Worm (Caenorhabditis elegans) whole organism, young adult: ENCODE results near the gene srh-292.

Experiments
- F39B2.1 ChIP-seq: fragments of 200-800 bp; sonication (Bioruptor generic); IDR thresholded peaks from 2 replicates; pipeline ENCODE4 v1.3.6; 2022; ENCODE audit warnings: missing genetic modification reagents, missing genetic modification characterization, missing compliant biosample characterization
- F55B11.4 ChIP-seq: sonication (generic microtip); optimal IDR thresholded peaks from 2 replicates; lab custom pipeline; 2016; ENCODE audit warnings: missing compliant biosample characterization, missing genetic modification characterization, borderline replicate concordance; ENCODE audit not compliant: insufficient read depth
- K12H6.12 ChIP-seq: fragments of 200-800 bp; sonication (Bioruptor generic); optimal IDR thresholded peaks from 2 replicates; lab custom pipeline; 2018; ENCODE audit warnings: mild to moderate bottlenecking, missing genetic modification characterization, missing compliant biosample characterization
- Y67H2A.10 ChIP-seq: fragments of 200-800 bp; sonication (Bioruptor generic); conservative IDR thresholded peaks from 2 replicates; pipeline ENCODE4 v1.3.6; 2022; ENCODE audit warnings: missing genetic modification reagents, missing genetic modification characterization, missing compliant biosample characterization
- aptf-2 ChIP-seq: fragments of 200-800 bp; sonication (Bioruptor generic); conservative IDR thresholded peaks from 2 replicates; pipeline ENCODE4 v1.3.6; 2022; ENCODE audit warnings: missing genetic modification reagents, missing genetic modification characterization, missing compliant biosample characterization
- athp-1 ChIP-seq: sonication (generic microtip); optimal IDR thresholded peaks from 2 replicates; lab custom pipeline; 2017; ENCODE audit warnings: mild to moderate bottlenecking, missing genetic modification characterization, missing compliant biosample characterization
- bed-2 ChIP-seq: fragments of 200-800 bp; sonication (Bioruptor generic); IDR thresholded peaks from 2 replicates; pipeline ENCODE4 v1.3.6; 2022; ENCODE audit warnings: missing genetic modification reagents, missing genetic modification characterization, missing compliant biosample characterization
- ccch-3 ChIP-seq: fragments of 200-800 bp; sonication (Bioruptor generic); optimal IDR thresholded peaks from 2 replicates; lab custom pipeline; 2018; ENCODE audit warnings: mild to moderate bottlenecking, missing genetic modification characterization, missing compliant biosample characterization
- cebp-1 ChIP-seq, 2 experiments: fragments of 200-800 bp in 1 of 2; sonication (Bioruptor generic) in 1 of 2; sonication (generic microtip) in 1 of 2; IDR thresholded peaks in 1 of 2; optimal IDR thresholded peaks in 1 of 2; 2 replicates each; pipeline versions ENCODE4 v1.3.6 to Lab custom; 2017 to 2022; ENCODE audit warnings: missing compliant biosample characterization in 2 of 2, missing genetic modification characterization in 2 of 2, mild to moderate bottlenecking in 1 of 2, missing genetic modification reagents in 1 of 2, moderate library complexity in 1 of 2
- ceh-27 ChIP-seq: fragments of 200-800 bp; sonication (Bioruptor generic); optimal IDR thresholded peaks from 2 replicates; lab custom pipeline; 2018; ENCODE audit warnings: mild to moderate bottlenecking, missing genetic modification characterization, moderate library complexity, missing compliant biosample characterization
- ceh-91 ChIP-seq: fragments of 200-800 bp; sonication (Bioruptor generic); IDR thresholded peaks from 2 replicates; pipeline ENCODE4 v1.3.6; 2022; ENCODE audit warnings: missing genetic modification reagents, missing genetic modification characterization, missing compliant biosample characterization
- dox-1 ChIP-seq: fragments of 200-800 bp; sonication (Bioruptor generic); IDR thresholded peaks from 2 replicates; pipeline ENCODE4 v1.3.6; 2022; ENCODE audit warnings: missing genetic modification reagents, missing genetic modification characterization, missing compliant biosample characterization
- efl-1 ChIP-seq: fragments of 150-350 bp; optimal IDR thresholded peaks from 2 replicates; lab custom pipeline; 2014; ENCODE audit warnings: missing biosample characterization, missing genetic modification reagents, missing genetic modification characterization
- egl-18 ChIP-seq: fragments of 200-800 bp; sonication (Bioruptor generic); IDR thresholded peaks from 2 replicates; pipeline ENCODE4 v1.3.6; 2022; ENCODE audit warnings: missing genetic modification reagents, missing genetic modification characterization, missing compliant biosample characterization
- egrh-3 ChIP-seq: fragments of 200-800 bp; sonication (Bioruptor generic); IDR thresholded peaks from 2 replicates; pipeline ENCODE4 v1.3.6; 2022; ENCODE audit warnings: missing genetic modification reagents, missing genetic modification characterization, missing compliant biosample characterization
- ekl-4 ChIP-seq: fragments of 200-800 bp; sonication (Bioruptor generic); IDR thresholded peaks from 2 replicates; pipeline ENCODE4 v1.3.6; 2022; ENCODE audit warnings: missing genetic modification reagents, missing genetic modification characterization, missing compliant biosample characterization
- hlh-12 ChIP-seq: sonication (generic microtip); optimal IDR thresholded peaks from 2 replicates; lab custom pipeline; 2016; ENCODE audit warnings: missing genetic modification characterization, missing compliant biosample characterization
- hmg-1.2 ChIP-seq: fragments of 200-800 bp; sonication (Bioruptor generic); IDR thresholded peaks from 2 replicates; pipeline ENCODE4 v1.3.6; 2022; ENCODE audit warnings: missing genetic modification reagents, missing genetic modification characterization, missing compliant biosample characterization
- let-607 ChIP-seq, 2 experiments: fragments of 200-800 bp in 1 of 2; sonication (Bioruptor generic) in 1 of 2; sonication (generic microtip) in 1 of 2; optimal IDR thresholded peaks; 2 replicates each; lab custom pipeline; 2016 to 2018; ENCODE audit warnings: mild to moderate bottlenecking in 2 of 2, missing compliant biosample characterization in 2 of 2, missing genetic modification characterization in 2 of 2, moderate library complexity in 2 of 2, missing genotype in 1 of 2
- lin-35 ChIP-seq, 3 experiments: fragments of 150-350 bp in 2 of 3; sonication (generic microtip) in 1 of 3; optimal IDR thresholded peaks; 2 replicates each; lab custom pipeline; 2014 to 2018; ENCODE audit warnings: missing biosample characterization in 3 of 3, missing genetic modification characterization in 3 of 3, missing genetic modification reagents in 3 of 3
- lir-1 ChIP-seq: fragments of 200-800 bp; sonication (Bioruptor generic); conservative IDR thresholded peaks from 2 replicates; pipeline ENCODE4 v1.3.6; 2022; ENCODE audit warnings: missing genetic modification reagents, missing genetic modification characterization, missing compliant biosample characterization
- madf-3 ChIP-seq: fragments of 200-800 bp; sonication (Bioruptor generic); IDR thresholded peaks from 2 replicates; pipeline ENCODE4 v1.3.6; 2022; ENCODE audit warnings: missing genetic modification reagents, missing genetic modification characterization, missing compliant biosample characterization
- mcd-1 ChIP-seq: fragments of 200-800 bp; sonication (Bioruptor generic); IDR thresholded peaks from 2 replicates; pipeline ENCODE4 v1.3.6; 2022; ENCODE audit warnings: missing genetic modification reagents, missing genetic modification characterization, missing compliant biosample characterization
- mel-28 ChIP-seq: sonication (generic microtip); optimal IDR thresholded peaks from 2 replicates; lab custom pipeline; 2016; ENCODE audit warnings: borderline replicate concordance, mild to moderate bottlenecking, missing genetic modification characterization, missing compliant biosample characterization
- nhr-120 ChIP-seq: fragments of 200-800 bp; sonication (Bioruptor generic); IDR thresholded peaks from 2 replicates; pipeline ENCODE4 v1.3.6; 2022; ENCODE audit warnings: missing genetic modification characterization, missing compliant biosample characterization
- nhr-179 ChIP-seq: sonication (generic microtip); optimal IDR thresholded peaks from 2 replicates; lab custom pipeline; 2016; ENCODE audit warnings: mild to moderate bottlenecking, missing genetic modification characterization, missing compliant biosample characterization
- nhr-90 ChIP-seq: sonication (generic microtip); optimal IDR thresholded peaks from 2 replicates; lab custom pipeline; 2016; ENCODE audit warnings: missing genotype, mild to moderate bottlenecking, missing genetic modification characterization, missing compliant biosample characterization
- pbrm-1 ChIP-seq: fragments of 200-800 bp; sonication (Bioruptor generic); IDR thresholded peaks from 2 replicates; pipeline ENCODE4 v1.3.6; 2022; ENCODE audit warnings: missing genetic modification reagents, missing genetic modification characterization, missing compliant biosample characterization
- repo-1 ChIP-seq: sonication (generic microtip); optimal IDR thresholded peaks from 2 replicates; lab custom pipeline; 2017; ENCODE audit warnings: mild to moderate bottlenecking, missing genetic modification characterization, missing compliant biosample characterization
- snpc-1.3 ChIP-seq: sonication (generic microtip); optimal IDR thresholded peaks from 2 replicates; lab custom pipeline; 2017; ENCODE audit warnings: missing genetic modification characterization, mild to moderate bottlenecking, missing compliant biosample characterization, antibody characterized with exemption, moderate library complexity, missing genotype, missing genetic modification reagents; ENCODE audit not compliant: insufficient read depth
- tbx-9 ChIP-seq: sonication (generic microtip); optimal IDR thresholded peaks from 2 replicates; lab custom pipeline; 2016; ENCODE audit warnings: borderline replicate concordance, missing genetic modification characterization, inconsistent platforms, missing compliant biosample characterization
- unc-130 ChIP-seq: sonication (generic microtip); optimal IDR thresholded peaks from 2 replicates; lab custom pipeline; 2016; ENCODE audit warnings: missing genetic modification reagents, missing genetic modification characterization, missing compliant biosample characterization
- unc-62 ChIP-seq: fragments of 150-350 bp; optimal IDR thresholded peaks from 2 replicates; lab custom pipeline; 2014; ENCODE audit warnings: missing biosample characterization, missing genetic modification reagents, missing genetic modification characterization
- zfh-2 ChIP-seq: fragments of 200-800 bp; sonication (Bioruptor generic); conservative IDR thresholded peaks from 2 replicates; pipeline ENCODE4 v1.3.6; 2022; ENCODE audit warnings: missing genetic modification reagents, missing genetic modification characterization, missing compliant biosample characterization
- ztf-22 ChIP-seq: fragments of 200-800 bp; sonication (Bioruptor generic); optimal IDR thresholded peaks from 2 replicates; lab custom pipeline; 2018; ENCODE audit warnings: mild to moderate bottlenecking, missing genetic modification characterization, moderate library complexity, missing compliant biosample characterization

srh-292 gene

ce11 chrV:17812127-17812526 is 9.6 kb downstream of the srh-292 start:
- TF ChIP-seq ztf-22 (GFP tag; lab: Kevin White, UChicago) (no peak), tbx-9 (tag; lab: Kevin White, UChicago) (no peak), ccch-3 (GFP tag; lab: Kevin White, UChicago) (no peak), egrh-3 (peak; percentile 82; the same call in 1 of the 2 replicates), hlh-12 (tag; lab: Kevin White, UChicago) (no peak), ekl-4 (no peak), dox-1 (GFP tag; lab: Robert Waterston, UW) (0 out of 2 replicates have a peak, but pooled peaks have one; percentile 11), snpc-1.3 (no peak), aptf-2 (GFP tag; lab: Robert Waterston, UW) (no peak), F39B2.1 (GFP tag; lab: Robert Waterston, UW) (0 out of 2 replicates have a peak, but pooled peaks have one; percentile 33), madf-3 (GFP tag; lab: Robert Waterston, UW) (0 out of 2 replicates have a peak, but pooled peaks have one; percentile 43), zfh-2 (peak; percentile 94), cebp-1 (GFP tag; IDR thresholded peaks at IDR 0.05; lab: Robert Waterston, UW) (no peak), cebp-1 (tag; optimal IDR thresholded peaks at IDR 0.05; lab: Kevin White, UChicago) (no peak), nhr-179 (tag; lab: Kevin White, UChicago) (no peak), lir-1 (GFP tag; lab: Robert Waterston, UW) (no peak), nhr-120 (GFP tag; lab: Robert Waterston, UW) (0 out of 2 replicates have a peak, but pooled peaks have one; percentile 27), athp-1 (no peak), nhr-90 (no peak), K12H6.12 (no peak), F55B11.4 (tag; lab: Kevin White, UChicago) (no peak), mel-28 (tag; lab: Kevin White, UChicago) (no peak)

- TF ChIP-seq repo-1 (tag; lab: Kevin White, UChicago) (no peak), efl-1 (no peak), unc-62 (GFP tag; lab: Kevin White, UChicago) (no peak), bed-2 (GFP tag; lab: Robert Waterston, UW) (no peak), nhr-179 (tag; lab: Kevin White, UChicago) (no peak), K12H6.12 (no peak), mcd-1 (GFP tag; lab: Robert Waterston, UW) (no peak), lin-35 (GFP tag; optimal IDR thresholded peaks at IDR 0.05; lab: Kevin White, UChicago) (no peak), ceh-91 (GFP tag; lab: Robert Waterston, UW) (no peak), egl-18 (GFP tag; lab: Robert Waterston, UW) (no peak), hmg-1.2 (GFP tag; lab: Robert Waterston, UW) (no peak), unc-130 (GFP tag; lab: Kevin White, UChicago) (no peak)
- TF ChIP-seq, all 124 proteins: peak for 0
Measured at ce11 chrV:17818567-17818966, 16.0 kb downstream of the srh-292 start, which contains the start of gene srh-298. Gene srh-298 (plus strand): TSS chrV:17818867.

ce11 chrV:17819704-17820103 is 17.1 kb downstream of the srh-292 start:
- TF ChIP-seq Y67H2A.10 (GFP tag; lab: Robert Waterston, UW) (no peak), let-607 (tag; optimal IDR thresholded peaks at IDR 0.05; lab: Kevin White, UChicago) (no peak), ceh-27 (GFP tag; lab: Kevin White, UChicago) (no peak), pbrm-1 (GFP tag; lab: Robert Waterston, UW) (0 out of 2 replicates have a peak, but pooled peaks have one; percentile 33), egrh-3 (peak; percentile 45; the same call in 1 of the 2 replicates), zfh-2 (peak; percentile 80)
